Fruit fly (Drosophila melanogaster): ENCODE data around the gene CG33257.

DNA sequence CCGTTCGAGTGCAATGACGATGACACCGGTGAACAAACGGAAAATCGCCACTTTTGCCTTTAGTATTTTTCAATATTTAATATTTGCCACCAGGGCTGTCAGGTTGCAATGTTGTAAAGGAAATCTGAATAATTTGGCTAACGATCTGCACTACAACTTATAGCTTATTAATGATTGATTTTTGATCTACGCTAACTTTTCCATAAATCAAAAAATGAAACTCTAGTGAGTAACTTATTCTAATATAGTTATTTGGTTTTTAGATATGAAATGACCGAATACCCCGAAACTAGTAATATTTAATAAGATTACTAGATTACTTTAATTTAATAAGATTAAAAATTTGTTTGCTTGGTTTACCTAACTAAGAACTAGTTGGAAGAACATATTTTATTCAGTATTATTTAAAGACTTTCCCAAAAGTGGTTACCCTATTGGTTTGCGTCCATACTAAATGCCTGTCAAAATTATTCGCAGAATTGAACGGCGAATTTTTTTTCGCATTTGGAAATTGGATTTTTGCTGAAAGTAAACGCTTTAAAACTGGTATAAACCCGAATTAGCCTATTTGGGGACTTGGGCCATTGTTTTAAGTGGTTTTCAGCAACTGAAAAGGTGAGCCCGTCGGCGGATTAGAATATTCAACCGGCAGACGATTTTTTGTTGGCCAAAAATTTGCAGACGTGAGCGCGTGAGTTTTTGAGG lies 39.9 kb downstream of the CG33257 start, which contains the start of the genes Agpat3 and RAF2:
- TF ChIP-seq kay (GFP tag; ENCODE audit: borderline replicate concordance): no peak
- TF ChIP-seq ovo (GFP tag; optimal IDR thresholded peaks at IDR 0.05): no peak
- TF ChIP-seq CG7101 (tag; optimal IDR thresholded peaks at IDR 0.05): peak; percentile 7
- TF ChIP-seq CG5204 (GFP tag; optimal IDR thresholded peaks at IDR 0.05): no peak
- TF ChIP-seq cic (GFP tag; optimal IDR thresholded peaks at IDR 0.05): no peak
